Worm (Caenorhabditis elegans): ENCODE measurements around the gene F01G4.4.

DNA sequence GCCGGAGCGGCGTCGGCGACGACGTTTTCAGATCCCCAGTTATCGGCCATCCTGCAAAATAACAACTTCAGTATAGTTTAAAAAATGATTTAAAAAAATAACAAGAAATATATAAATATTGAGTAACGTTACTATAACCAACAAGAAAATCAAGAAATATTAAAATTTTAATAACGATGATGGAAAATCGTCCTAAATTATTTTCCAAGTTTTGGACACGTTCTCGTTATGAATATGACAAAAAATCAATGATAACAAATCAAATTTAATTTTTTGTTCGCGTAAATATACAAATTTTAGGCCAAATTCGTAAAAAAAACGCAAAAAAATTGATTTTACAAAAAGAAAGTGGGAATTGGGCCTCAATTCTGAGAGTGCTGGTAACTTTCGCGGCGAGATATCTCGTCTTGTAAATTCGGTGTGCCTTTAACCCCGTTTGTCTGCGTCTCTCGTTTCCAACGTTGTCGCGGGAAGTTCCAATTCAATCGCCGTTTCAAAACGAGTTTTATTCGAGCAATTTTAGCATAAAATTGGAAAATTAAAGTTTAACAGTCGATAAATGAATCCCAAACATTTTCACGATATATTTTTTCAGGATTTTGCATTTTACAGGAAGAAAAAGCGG, 32.0 kb upstream of the F01G4.4 start, which contains the start of gene rps-5:
- TF ChIP-seq lsy-2 (tag; optimal IDR thresholded peaks at IDR 0.05), result peak in 1 of 2 experiments; percentile 85
- peak in 1 of 2 experiments; percentile 87 for TF ChIP-seq unc-62 (GFP tag; optimal IDR thresholded peaks at IDR 0.05 in 1 of 2)
- no peak for TF ChIP-seq unc-62 (tag; optimal IDR thresholded peaks at IDR 0.05)
- TF ChIP-seq F10B5.3 (tag; optimal IDR thresholded peaks at IDR 0.05), result no peak
- no peak for TF ChIP-seq daf-19 (GFP tag; conservative IDR thresholded peaks at IDR 0.05)
- TF ChIP-seq nhr-11 (tag; optimal IDR thresholded peaks at IDR 0.05), result peak; percentile 22
- no peak for TF ChIP-seq pha-4 (GFP tag; IDR thresholded peaks at IDR 0.05)
- no peak for TF ChIP-seq pha-4 (tag; optimal IDR thresholded peaks at IDR 0.05)
- no peak for TF ChIP-seq pqm-1 (tag; optimal IDR thresholded peaks at IDR 0.05)
- no peak for TF ChIP-seq duxl-1 (tag; optimal IDR thresholded peaks at IDR 0.05; ENCODE audit: poor library complexity)
- TF ChIP-seq nhr-237 (tag; optimal IDR thresholded peaks at IDR 0.05), result no peak
- no peak for TF ChIP-seq jun-1 (tag; optimal IDR thresholded peaks at IDR 0.05)
